Fruit fly (Drosophila melanogaster) whole organism, embryonic: ENCODE data around the gene CG7985.
A peak's percentile ranks its signal among the peaks of the same experiment; 100 is the strongest.

Experiments
- Aef1 ChIP-seq: fragments of 200-800 bp; sonication (Bioruptor generic); IDR thresholded peaks from 3 replicates; pipeline ENCODE4 v1.3.6; 2022; ENCODE audit warnings: missing biosample characterization, missing genetic modification characterization
- Awh ChIP-seq: fragments of 200-800 bp; sonication (Bioruptor generic); IDR thresholded peaks from 2 replicates; pipeline ENCODE4, ENCODE4 v1.3.6; 2022; ENCODE audit warnings: missing biosample characterization, missing genetic modification characterization
- B-H2 ChIP-seq: fragments of 200-800 bp; sonication (Bioruptor generic); optimal IDR thresholded peaks from 2 replicates; lab custom pipeline; 2018; ENCODE audit warnings: missing biosample characterization, mild to moderate bottlenecking, missing genetic modification characterization
- C15 ChIP-seq: fragments of 200-800 bp; sonication (Bioruptor generic); IDR thresholded peaks from 3 replicates; pipeline ENCODE4 v1.3.6; 2022; ENCODE audit warnings: missing biosample characterization, missing genetic modification characterization
- CG10321 ChIP-seq: fragments of 200-800 bp; sonication (Bioruptor generic); IDR thresholded peaks from 2 replicates; pipeline ENCODE4 v1.3.6; 2022; ENCODE audit warnings: missing biosample characterization, missing genetic modification characterization
- CG10462 ChIP-seq: fragments of 200-800 bp; sonication (Bioruptor generic); optimal IDR thresholded peaks from 2 replicates; lab custom pipeline; 2016; ENCODE audit warnings: missing biosample characterization, missing genetic modification characterization
- CG10654 ChIP-seq: fragments of 200-800 bp; sonication (Bioruptor generic); optimal IDR thresholded peaks from 2 replicates; lab custom pipeline; 2016; ENCODE audit warnings: missing biosample characterization, missing genetic modification characterization
- CG13287 ChIP-seq: fragments of 200-800 bp; sonication (Bioruptor generic); IDR thresholded peaks from 2 replicates; pipeline ENCODE4 v1.3.6; 2022; ENCODE audit warnings: missing biosample characterization, missing genetic modification characterization; ENCODE audit not compliant: partially characterized antibody
- CG14965 ChIP-seq: fragments of 200-800 bp; sonication (Bioruptor generic); optimal IDR thresholded peaks from 2 replicates; lab custom pipeline; 2016; ENCODE audit warnings: missing biosample characterization, missing genetic modification characterization, borderline replicate concordance
- CG16779 ChIP-seq: fragments of 200-800 bp; sonication (Bioruptor generic); IDR thresholded peaks from 2 replicates; pipeline ENCODE4 v1.3.6; 2022; ENCODE audit warnings: missing biosample characterization, missing genetic modification characterization
- CG16813 ChIP-seq: fragments of 200-800 bp; sonication (Bioruptor generic); IDR thresholded peaks from 3 replicates; pipeline ENCODE4 v1.3.6; 2022; ENCODE audit warnings: missing biosample characterization, missing genetic modification characterization; ENCODE audit not compliant: partially characterized antibody
- CG17385 ChIP-seq: fragments of 200-800 bp; sonication (Bioruptor generic); optimal IDR thresholded peaks from 3 replicates; lab custom pipeline; 2018; ENCODE audit warnings: missing biosample characterization, mild to moderate bottlenecking, missing genetic modification characterization
- CG1792 ChIP-seq: fragments of 200-800 bp; sonication (Bioruptor generic); optimal IDR thresholded peaks from 2 replicates; lab custom pipeline; 2016; ENCODE audit warnings: missing biosample characterization, missing genetic modification characterization
- CG2129 ChIP-seq: fragments of 200-800 bp; sonication (Bioruptor generic); IDR thresholded peaks from 2 replicates; pipeline ENCODE4 v1.3.6; 2022; ENCODE audit warnings: missing biosample characterization, missing genetic modification characterization; ENCODE audit not compliant: partially characterized antibody
- CG2712 ChIP-seq: fragments of 200-800 bp; optimal IDR thresholded peaks from 3 replicates; lab custom pipeline; 2019; ENCODE audit warnings: missing biosample characterization, mild to moderate bottlenecking, missing genetic modification characterization, moderate library complexity
- CG31365 ChIP-seq: fragments of 200-800 bp; sonication (Bioruptor generic); optimal IDR thresholded peaks from 2 replicates; lab custom pipeline; 2018; ENCODE audit warnings: missing biosample characterization, mild to moderate bottlenecking, missing genetic modification characterization
- CG34224 ChIP-seq: fragments of 200-800 bp; sonication (Bioruptor generic); IDR thresholded peaks from 3 replicates; pipeline ENCODE4 v1.3.6; 2022; ENCODE audit warnings: missing biosample characterization, missing genetic modification characterization; ENCODE audit not compliant: partially characterized antibody
- CG3847 ChIP-seq: fragments of 200-800 bp; sonication (Bioruptor generic); IDR thresholded peaks from 2 replicates; pipeline ENCODE4 v1.3.6; 2022; ENCODE audit warnings: missing biosample characterization, missing genetic modification characterization
- CG4707 ChIP-seq: fragments of 200-800 bp; sonication (Bioruptor generic); optimal IDR thresholded peaks from 2 replicates; lab custom pipeline; 2018; ENCODE audit warnings: missing biosample characterization, mild to moderate bottlenecking, missing genetic modification characterization, moderate library complexity
- CG4820 ChIP-seq: fragments of 200-800 bp; sonication (Bioruptor generic); optimal IDR thresholded peaks from 3 replicates; lab custom pipeline; 2016; ENCODE audit warnings: missing biosample characterization, missing genetic modification characterization
- CG5245 ChIP-seq: fragments of 200-800 bp; sonication (Bioruptor generic); optimal IDR thresholded peaks from 3 replicates; lab custom pipeline; 2016; ENCODE audit warnings: missing biosample characterization, missing genetic modification characterization
- CG6683 ChIP-seq: fragments of 200-800 bp; sonication (Bioruptor generic); optimal IDR thresholded peaks from 2 replicates; lab custom pipeline; 2017; ENCODE audit warnings: missing biosample characterization, mild to moderate bottlenecking, missing genetic modification characterization, missing genetic modification reagents
- Dfd ChIP-seq, 2 experiments: fragments of >200 bp; optimal IDR thresholded peaks; 2 replicates each; lab custom pipeline; 2017; ENCODE audit warnings: missing biosample characterization in 2 of 2, missing genetic modification characterization in 2 of 2
- Ets65A ChIP-seq: fragments of 200-800 bp; sonication (Bioruptor generic); peaks from one replicate; lab custom pipeline; 2016; ENCODE audit warnings: missing biosample characterization, missing genetic modification characterization
- Fer1 ChIP-seq: fragments of 200-800 bp; sonication (Bioruptor generic); optimal IDR thresholded peaks from 2 replicates; lab custom pipeline; 2017; ENCODE audit warnings: missing biosample characterization, mild to moderate bottlenecking, missing genetic modification characterization
- Hr78 ChIP-seq, 2 experiments: fragments of 200-800 bp in 1 of 2; fragments of >200 bp in 1 of 2; sonication (Bioruptor generic) in 1 of 2; optimal IDR thresholded peaks; 2 replicates each; lab custom pipeline; 2017 to 2019; ENCODE audit warnings: missing biosample characterization in 2 of 2, missing genetic modification characterization in 2 of 2, mild to moderate bottlenecking in 1 of 2, moderate library complexity in 1 of 2
- Nf-YA ChIP-seq: fragments of 200-800 bp; sonication (Bioruptor generic); IDR thresholded peaks from 2 replicates; pipeline ENCODE4 v1.3.6; 2022; ENCODE audit warnings: missing biosample characterization, missing genetic modification characterization
- Sox100B ChIP-seq: fragments of 200-800 bp; sonication (Bioruptor generic); optimal IDR thresholded peaks from 3 replicates; lab custom pipeline; 2018; ENCODE audit warnings: missing biosample characterization, mild to moderate bottlenecking, missing genetic modification characterization
- ap ChIP-seq: fragments of 200-800 bp; sonication (Bioruptor generic); IDR thresholded peaks from 2 replicates; pipeline ENCODE4 v1.3.6; 2022; ENCODE audit warnings: missing biosample characterization, missing genetic modification characterization
- ara ChIP-seq: fragments of 200-800 bp; sonication (Bioruptor generic); IDR thresholded peaks from 2 replicates; pipeline ENCODE4 v1.3.6; 2022; ENCODE audit warnings: missing biosample characterization, missing genetic modification characterization
- bcd ChIP-seq: fragments of 200-800 bp; sonication (Bioruptor generic); optimal IDR thresholded peaks from 2 replicates; lab custom pipeline; 2017; ENCODE audit warnings: missing biosample characterization, mild to moderate bottlenecking, missing genetic modification characterization
- br ChIP-seq: fragments of >200 bp; optimal IDR thresholded peaks from 2 replicates; lab custom pipeline; 2017
- caup ChIP-seq: fragments of 200-800 bp; sonication (Bioruptor generic); optimal IDR thresholded peaks from 3 replicates; lab custom pipeline; 2017; ENCODE audit warnings: missing biosample characterization, mild to moderate bottlenecking, missing genetic modification characterization, moderate library complexity; ENCODE audit not compliant: severe bottlenecking
- crp ChIP-seq, 2 experiments: fragments of 200-800 bp; sonication (Bioruptor generic); optimal IDR thresholded peaks; 2 replicates in 1 of 2; 3 replicates in 1 of 2; lab custom pipeline; 2017; ENCODE audit warnings: missing biosample characterization in 2 of 2, missing genetic modification characterization in 2 of 2, mild to moderate bottlenecking in 1 of 2, moderate library complexity in 1 of 2
- en ChIP-seq: fragments of 200-800 bp; sonication (Bioruptor generic); optimal IDR thresholded peaks from 2 replicates; lab custom pipeline; 2016; ENCODE audit warnings: missing biosample characterization, missing genetic modification characterization
- gfzf ChIP-seq: fragments of 200-800 bp; sonication (Bioruptor generic); optimal IDR thresholded peaks from 2 replicates; lab custom pipeline; 2016; ENCODE audit warnings: missing biosample characterization, mild to moderate bottlenecking, missing genetic modification characterization, moderate library complexity
- kah ChIP-seq: fragments of 200-800 bp; sonication (Bioruptor generic); optimal IDR thresholded peaks from 2 replicates; lab custom pipeline; 2018; ENCODE audit warnings: missing biosample characterization, mild to moderate bottlenecking, missing genetic modification characterization
- kni ChIP-seq: fragments of 200-800 bp; sonication (Bioruptor generic); optimal IDR thresholded peaks from 3 replicates; lab custom pipeline; 2017; ENCODE audit warnings: mild to moderate bottlenecking, missing biosample characterization, missing genetic modification reagents, missing genetic modification characterization
- lmd ChIP-seq: fragments of 200-800 bp; sonication (Bioruptor generic); IDR thresholded peaks from 2 replicates; pipeline ENCODE4 v1.3.6; 2022; ENCODE audit warnings: missing biosample characterization, missing genetic modification characterization
- nmo ChIP-seq: fragments of 200-800 bp; sonication (Bioruptor generic); optimal IDR thresholded peaks from 2 replicates; lab custom pipeline; 2018; ENCODE audit warnings: missing biosample characterization, mild to moderate bottlenecking, missing genetic modification characterization, moderate library complexity
- peb ChIP-seq: fragments of 200-800 bp; sonication (Bioruptor generic); IDR thresholded peaks from 2 replicates; pipeline ENCODE4 v1.3.6; 2022; ENCODE audit warnings: missing biosample characterization, missing genetic modification characterization
- prd ChIP-seq, 3 experiments: fragments of >200 bp in 2 of 3; fragments of 200-800 bp in 1 of 3; sonication (Bioruptor generic) in 1 of 3; optimal IDR thresholded peaks in 2 of 3; IDR thresholded peaks in 1 of 3; 2 replicates in 2 of 3; 3 replicates in 1 of 3; pipeline versions ENCODE4 v1.3.6 to Lab custom; 2017 to 2022; ENCODE audit warnings: missing biosample characterization in 1 of 3, missing genetic modification characterization in 1 of 3
- stc ChIP-seq: fragments of 200-800 bp; sonication (Bioruptor generic); IDR thresholded peaks from 2 replicates; pipeline ENCODE4 v1.3.6; 2022; ENCODE audit warnings: missing biosample characterization, missing genetic modification characterization
- tin ChIP-seq: fragments of 200-800 bp; sonication (Bioruptor generic); optimal IDR thresholded peaks from 3 replicates; lab custom pipeline; 2016; ENCODE audit warnings: missing biosample characterization, missing genetic modification characterization
- tup ChIP-seq: fragments of 200-800 bp; sonication (Bioruptor generic); optimal IDR thresholded peaks from 2 replicates; lab custom pipeline; 2016; ENCODE audit warnings: missing biosample characterization, mild to moderate bottlenecking, missing genetic modification characterization, moderate library complexity
- unc-4 ChIP-seq: fragments of 200-800 bp; sonication (Bioruptor generic); IDR thresholded peaks from 2 replicates; pipeline ENCODE4 v1.3.6; 2022; ENCODE audit warnings: missing biosample characterization, missing genetic modification characterization; ENCODE audit not compliant: partially characterized antibody
- wek ChIP-seq: fragments of 200-800 bp; sonication (Bioruptor generic); optimal IDR thresholded peaks from 3 replicates; lab custom pipeline; 2018; ENCODE audit warnings: missing biosample characterization, mild to moderate bottlenecking, missing genetic modification characterization, moderate library complexity
- wor ChIP-seq: fragments of 200-800 bp; sonication (Bioruptor generic); IDR thresholded peaks from 2 replicates; pipeline ENCODE4 v1.3.6; 2022; ENCODE audit warnings: missing biosample characterization, missing genetic modification characterization
- zen2 ChIP-seq: fragments of 200-800 bp; sonication (Bioruptor generic); IDR thresholded peaks from 3 replicates; pipeline ENCODE4 v1.3.6; 2022; ENCODE audit warnings: missing biosample characterization, missing genetic modification characterization; ENCODE audit not compliant: partially characterized antibody

CG7985 gene

dm6 chr3R:18188702-18189125 lies 10.9 kb upstream of the CG7985 start, which contains the start of the genes CG12321 and MED17 (continued):
- no peak for TF ChIP-seq CG14965 (GFP tag; lab: Kevin White, UChicago)
- TF ChIP-seq Ets65A (GFP tag; lab: Kevin White, UChicago), result peak; percentile 98
- TF ChIP-seq tin, result peak; percentile 92
- TF ChIP-seq CG16813 (GFP tag; lab: Robert Waterston, UW), result peak; percentile 42; the same call in 1 of the 3 replicates
- peak; percentile 85 for TF ChIP-seq wor (GFP tag; lab: Robert Waterston, UW)
- peak; percentile 82 for TF ChIP-seq CG16779 (GFP tag; lab: Robert Waterston, UW)
- peak; percentile 74 for TF ChIP-seq CG5245 (GFP tag; lab: Kevin White, UChicago)
- TF ChIP-seq zen2 (GFP tag; lab: Robert Waterston, UW), result no peak
- TF ChIP-seq C15 (GFP tag; lab: Robert Waterston, UW), result peak; percentile 74; the same call in 2 of the 3 replicates
- TF ChIP-seq CG4707 (GFP tag; lab: Kevin White, UChicago), result no peak
- TF ChIP-seq CG10462 (GFP tag; lab: Kevin White, UChicago), result peak; percentile 76
- no peak for TF ChIP-seq kni (GFP tag; lab: Kevin White, UChicago)
- peak; percentile 86 for TF ChIP-seq Fer1 (GFP tag; lab: Kevin White, UChicago)
- TF ChIP-seq Awh (GFP tag; lab: Robert Waterston, UW), result peak; percentile 50; the same call in 1 of the 2 replicates
- TF ChIP-seq stc (GFP tag; lab: Robert Waterston, UW), result peak; percentile 65
- no peak for TF ChIP-seq en (GFP tag; lab: Kevin White, UChicago)
- peak; percentile 89 for TF ChIP-seq CG4820 (GFP tag; lab: Kevin White, UChicago)
- TF ChIP-seq CG2712 (tag; lab: Kevin White, UChicago), result peak; percentile 92
- no peak for TF ChIP-seq CG31365 (tag; lab: Kevin White, UChicago)
- TF ChIP-seq unc-4, result peak; percentile 31; the same call in 1 of the 2 replicates
- TF ChIP-seq CG1792, result peak; percentile 10
- peak; percentile 90 for TF ChIP-seq bcd (GFP tag; lab: Kevin White, UChicago)
- TF ChIP-seq Aef1 (GFP tag; lab: Robert Waterston, UW), result peak; percentile 90
- peak; percentile 87 for TF ChIP-seq CG10654 (GFP tag; lab: Kevin White, UChicago)
- TF ChIP-seq nmo (GFP tag; lab: Kevin White, UChicago), result peak; percentile 94
- peak; percentile 88 for TF ChIP-seq lmd (GFP tag; lab: Robert Waterston, UW)
- no peak for TF ChIP-seq Dfd (GFP tag; optimal IDR thresholded peaks at IDR 0.05; lab: Kevin White, UChicago)
- TF ChIP-seq CG3847 (GFP tag; lab: Robert Waterston, UW), result peak; percentile 95
- TF ChIP-seq Hr78 (GFP tag; optimal IDR thresholded peaks at IDR 0.05; lab: Kevin White, UChicago), result no peak
- peak; percentile 74 for TF ChIP-seq peb (GFP tag; lab: Robert Waterston, UW)
- peak; percentile 88 for TF ChIP-seq caup (GFP tag; lab: Kevin White, UChicago)
- TF ChIP-seq crp (GFP tag; optimal IDR thresholded peaks at IDR 0.05; lab: Kevin White, UChicago), result peak in 1 of 2 experiments; percentile 53
- peak; percentile 80 for TF ChIP-seq Nf-YA (GFP tag; lab: Robert Waterston, UW)
- peak; percentile 88 for TF ChIP-seq B-H2 (GFP tag; lab: Kevin White, UChicago)
- no peak for TF ChIP-seq CG34224 (GFP tag; lab: Robert Waterston, UW)
- peak; percentile 88 for TF ChIP-seq Sox100B (GFP tag; lab: Kevin White, UChicago)
- TF ChIP-seq tup (GFP tag; lab: Kevin White, UChicago), result peak; percentile 71
- TF ChIP-seq CG13287 (GFP tag; lab: Robert Waterston, UW), result no peak
- TF ChIP-seq wek (GFP tag; lab: Kevin White, UChicago), result no peak
- peak; percentile 37 for TF ChIP-seq kah (GFP tag; lab: Kevin White, UChicago)
- TF ChIP-seq gfzf (GFP tag; lab: Kevin White, UChicago), result no peak
- peak; percentile 43; the same call in 1 of the 2 replicates for TF ChIP-seq CG10321 (GFP tag; lab: Robert Waterston, UW)
- TF ChIP-seq ap, result peak; percentile 77
- TF ChIP-seq br, result no peak
- peak; percentile 60 for TF ChIP-seq ara
- TF ChIP-seq CG2129 (GFP tag; lab: Robert Waterston, UW), result no peak
- TF ChIP-seq prd (optimal IDR thresholded peaks at IDR 0.05; lab: Kevin White, UChicago), result no peak
- TF ChIP-seq prd (GFP tag; IDR thresholded peaks at IDR 0.05; lab: Robert Waterston, UW), result peak; percentile 89
- peak; percentile 71 for TF ChIP-seq CG6683 (GFP tag; lab: Kevin White, UChicago)
- TF ChIP-seq CG17385, result peak; percentile 85
